Worm (Caenorhabditis elegans) whole organism, L1 larva: ENCODE data around the gene Y102A5C.36.

Experiments
- ama-1 ChIP-seq: fragments of 150-350 bp; optimal IDR thresholded peaks from 2 replicates; lab custom pipeline; 2014
- fkh-10 ChIP-seq: sonication (generic microtip); optimal IDR thresholded peaks from 2 replicates; lab custom pipeline; 2017; ENCODE audit warnings: missing biosample characterization, missing genetic modification reagents, missing genetic modification characterization
- mep-1 ChIP-seq: fragments of 150-350 bp; optimal IDR thresholded peaks from 2 replicates; lab custom pipeline; 2014; ENCODE audit warnings: missing biosample characterization, missing genetic modification characterization
- nhr-77 ChIP-seq: fragments of 150-350 bp; optimal IDR thresholded peaks from 2 replicates; lab custom pipeline; 2014; ENCODE audit warnings: missing biosample characterization, missing genetic modification characterization
- unc-86 ChIP-seq: sonication (generic microtip); optimal IDR thresholded peaks from 2 replicates; lab custom pipeline; 2016; ENCODE audit warnings: missing genetic modification characterization, missing compliant biosample characterization
- zag-1 ChIP-seq: fragments of 150-350 bp; optimal IDR thresholded peaks from 2 replicates; lab custom pipeline; 2014; ENCODE audit warnings: missing biosample characterization, missing genetic modification characterization
- ztf-11 ChIP-seq, 2 experiments: sonication (generic microtip); optimal IDR thresholded peaks; 2 replicates each; lab custom pipeline; 2016 to 2017; ENCODE audit warnings: missing genetic modification characterization in 2 of 2, missing biosample characterization in 1 of 2, missing compliant biosample characterization in 1 of 2

ce11 chrV:16899355-16899754, 27.9 kb downstream of the Y102A5C.36 start, which contains the start of gene fbxa-45:
- no peak for TF ChIP-seq zag-1
- no peak for TF ChIP-seq ztf-11 (tag; optimal IDR thresholded peaks at IDR 0.05; lab: Kevin White, UChicago)
- TF ChIP-seq unc-86, result no peak
- no peak for TF ChIP-seq nhr-77 (tag; lab: Kevin White, UChicago)
- no peak for TF ChIP-seq fkh-10
- TF ChIP-seq mep-1 (tag; lab: Kevin White, UChicago), result no peak
- TF ChIP-seq ama-1, result no peak
